Fruit fly (Drosophila melanogaster): ENCODE data around the gene Duox.

Duox gene

dm6 chr2L:2767627-2768026 lies 62.4 kb downstream of the Duox start, which contains the start of the genes Taf10b and Taf10:
Gene Taf10b, minus strand, starts transcription at chr2L:2767845.
Gene Taf10, plus strand, starts transcription at chr2L:2767890.
- TF ChIP-seq cic (GFP tag; optimal IDR thresholded peaks at IDR 0.05) (peak; percentile 60), Hr96 (GFP tag; optimal IDR thresholded peaks at IDR 0.05) (no peak), CG12768 (GFP tag; optimal IDR thresholded peaks at IDR 0.05) (no peak), Mnt (GFP tag; optimal IDR thresholded peaks at IDR 0.05) (no peak), CG7045 (GFP tag; optimal IDR thresholded peaks at IDR 0.05) (no peak), CG5204 (GFP tag; optimal IDR thresholded peaks at IDR 0.05) (no peak), kay (GFP tag; ENCODE audit: borderline replicate concordance) (no peak), CG14711 (tag; optimal IDR thresholded peaks at IDR 0.05) (no peak), bab1 (GFP tag; optimal IDR thresholded peaks at IDR 0.05) (peak; percentile 65), cnc (optimal IDR thresholded peaks at IDR 0.05) (no peak)
